Fruit fly (Drosophila melanogaster) whole organism, embryonic: ENCODE data around the gene CG13131.

ENCODE experiments used
- Aef1 ChIP-seq: fragments of 200-800 bp; sonication (Bioruptor generic); IDR thresholded peaks from 3 replicates; pipeline ENCODE4 v1.3.6; 2022; ENCODE audit warnings: missing biosample characterization, missing genetic modification characterization
- Asciz ChIP-seq: fragments of 200-800 bp; sonication (Bioruptor generic); optimal IDR thresholded peaks from 2 replicates; lab custom pipeline; 2017; ENCODE audit warnings: missing biosample characterization, mild to moderate bottlenecking, missing genetic modification characterization, missing genetic modification reagents
- CG10147 ChIP-seq: fragments of 200-800 bp; sonication (Bioruptor generic); optimal IDR thresholded peaks from 2 replicates; lab custom pipeline; 2019; ENCODE audit warnings: missing biosample characterization, mild to moderate bottlenecking, missing genetic modification characterization, moderate library complexity
- CG1024 ChIP-seq: fragments of 200-800 bp; sonication (Bioruptor generic); IDR thresholded peaks from 2 replicates; pipeline ENCODE4 v1.3.6; 2022; ENCODE audit warnings: missing biosample characterization, missing genetic modification characterization
- CG10321 ChIP-seq: fragments of 200-800 bp; sonication (Bioruptor generic); IDR thresholded peaks from 2 replicates; pipeline ENCODE4 v1.3.6; 2022; ENCODE audit warnings: missing biosample characterization, missing genetic modification characterization
- CG10366 ChIP-seq: fragments of 200-800 bp; sonication (Bioruptor generic); IDR thresholded peaks from 2 replicates; pipeline ENCODE4 v1.3.6; 2022; ENCODE audit warnings: missing biosample characterization, missing genetic modification characterization
- CG10979 ChIP-seq: fragments of 200-800 bp; sonication (Bioruptor generic); optimal IDR thresholded peaks from 2 replicates; lab custom pipeline; 2018; ENCODE audit warnings: missing biosample characterization, mild to moderate bottlenecking, missing genetic modification characterization, moderate library complexity
- CG11504 ChIP-seq: fragments of 200-800 bp; sonication (Bioruptor generic); optimal IDR thresholded peaks from 3 replicates; lab custom pipeline; 2019; ENCODE audit warnings: missing biosample characterization, mild to moderate bottlenecking, missing genetic modification characterization, moderate library complexity
- CG12219 ChIP-seq: fragments of 200-800 bp; sonication (Bioruptor generic); optimal IDR thresholded peaks from 3 replicates; lab custom pipeline; 2018; ENCODE audit warnings: missing biosample characterization, mild to moderate bottlenecking, missing genetic modification characterization
- CG12769 ChIP-seq: fragments of 200-800 bp; sonication (Bioruptor generic); optimal IDR thresholded peaks from 2 replicates; lab custom pipeline; 2019; ENCODE audit warnings: missing biosample characterization, mild to moderate bottlenecking, missing genetic modification characterization, moderate library complexity
- CG13296 ChIP-seq: fragments of 200-800 bp; sonication (Bioruptor generic); optimal IDR thresholded peaks from 3 replicates; lab custom pipeline; 2018; ENCODE audit warnings: missing biosample characterization, mild to moderate bottlenecking, missing genetic modification characterization
- CG13775 ChIP-seq: fragments of 200-800 bp; sonication (Bioruptor generic); optimal IDR thresholded peaks from 3 replicates; lab custom pipeline; 2017; ENCODE audit warnings: missing biosample characterization, mild to moderate bottlenecking, missing genetic modification characterization
- CG14667 ChIP-seq: fragments of 200-800 bp; sonication (Bioruptor generic); IDR thresholded peaks from 2 replicates; pipeline ENCODE4 v1.3.6; 2022; ENCODE audit warnings: missing biosample characterization, missing genetic modification characterization
- CG15011 ChIP-seq: fragments of 200-800 bp; sonication (Bioruptor generic); optimal IDR thresholded peaks from 3 replicates; lab custom pipeline; 2018; ENCODE audit warnings: missing biosample characterization, mild to moderate bottlenecking, missing genetic modification characterization
- CG17361 ChIP-seq: fragments of 200-800 bp; sonication (Bioruptor generic); IDR thresholded peaks from 3 replicates; pipeline ENCODE4 v1.3.6; 2022; ENCODE audit warnings: missing biosample characterization, missing genetic modification characterization
- CG18599 ChIP-seq: fragments of 200-800 bp; sonication (Bioruptor generic); optimal IDR thresholded peaks from 3 replicates; lab custom pipeline; 2017; ENCODE audit warnings: missing biosample characterization, missing genetic modification characterization, mild to moderate bottlenecking, moderate library complexity, missing genetic modification reagents
- CG31388 ChIP-seq: fragments of 200-800 bp; sonication (Bioruptor generic); optimal IDR thresholded peaks from 2 replicates; lab custom pipeline; 2016; ENCODE audit warnings: missing biosample characterization, missing genetic modification characterization
- Dip2 ChIP-seq: fragments of 200-800 bp; sonication (Bioruptor generic); IDR thresholded peaks from 2 replicates; pipeline ENCODE4 v1.3.6; 2022; ENCODE audit warnings: missing biosample characterization, missing genetic modification characterization
- Eip74EF ChIP-seq, 2 experiments: fragments of 200-800 bp in 1 of 2; fragments of >200 bp in 1 of 2; sonication (Bioruptor generic) in 1 of 2; optimal IDR thresholded peaks; 2 replicates each; lab custom pipeline; 2017 to 2019; ENCODE audit warnings: missing biosample characterization in 2 of 2, missing genetic modification characterization in 2 of 2, mild to moderate bottlenecking in 1 of 2, moderate library complexity in 1 of 2
- Ets65A ChIP-seq: fragments of 200-800 bp; sonication (Bioruptor generic); peaks from one replicate; lab custom pipeline; 2016; ENCODE audit warnings: missing biosample characterization, missing genetic modification characterization
- HHEX ChIP-seq: fragments of 200-800 bp; sonication (Bioruptor generic); optimal IDR thresholded peaks from 3 replicates; lab custom pipeline; 2017; ENCODE audit warnings: missing biosample characterization, mild to moderate bottlenecking, missing genetic modification characterization, missing genetic modification reagents
- MTF-1 ChIP-seq: fragments of 200-800 bp; sonication (Bioruptor generic); optimal IDR thresholded peaks from 2 replicates; lab custom pipeline; 2018; ENCODE audit warnings: missing biosample characterization, mild to moderate bottlenecking, missing genetic modification characterization, borderline replicate concordance
- Nf-YA ChIP-seq: fragments of 200-800 bp; sonication (Bioruptor generic); IDR thresholded peaks from 2 replicates; pipeline ENCODE4 v1.3.6; 2022; ENCODE audit warnings: missing biosample characterization, missing genetic modification characterization
- NfI ChIP-seq: fragments of 200-800 bp; sonication (Bioruptor generic); optimal IDR thresholded peaks from 3 replicates; lab custom pipeline; 2018; ENCODE audit warnings: missing biosample characterization, mild to moderate bottlenecking, missing genetic modification characterization, moderate library complexity
- Poxn ChIP-seq: fragments of 200-800 bp; sonication (Bioruptor generic); IDR thresholded peaks from 2 replicates; pipeline ENCODE4 v1.3.6; 2022; ENCODE audit warnings: missing biosample characterization, missing genetic modification characterization
- Ptx1 ChIP-seq: fragments of 200-800 bp; sonication (Bioruptor generic); IDR thresholded peaks from 2 replicates; pipeline ENCODE4 v1.3.6; 2022; ENCODE audit warnings: missing biosample characterization, missing genetic modification characterization
- Sry-β ChIP-seq: fragments of 200-800 bp; sonication (Bioruptor generic); optimal IDR thresholded peaks from 2 replicates; lab custom pipeline; 2018; ENCODE audit warnings: missing biosample characterization, mild to moderate bottlenecking, missing genetic modification characterization, moderate library complexity
- Stat92E ChIP-seq, 3 experiments: fragments of >200 bp in 2 of 3; fragments of 200-800 bp in 1 of 3; sonication (Bioruptor generic) in 1 of 3; optimal IDR thresholded peaks; 2 replicates each; lab custom pipeline; 2017 to 2019; ENCODE audit warnings: missing biosample characterization in 3 of 3, missing genetic modification characterization in 3 of 3, mild to moderate bottlenecking in 1 of 3, moderate library complexity in 1 of 3
- TFAM ChIP-seq: fragments of 200-800 bp; sonication (Bioruptor generic); optimal IDR thresholded peaks from 2 replicates; lab custom pipeline; 2017; ENCODE audit warnings: missing biosample characterization, missing genetic modification characterization, inconsistent platforms
- Xbp1 ChIP-seq: fragments of 200-800 bp; sonication (Bioruptor generic); optimal IDR thresholded peaks from 3 replicates; lab custom pipeline; 2016; ENCODE audit warnings: missing biosample characterization, mild to moderate bottlenecking, missing genetic modification characterization
- amos ChIP-seq: fragments of 200-800 bp; sonication (Bioruptor generic); IDR thresholded peaks from 2 replicates; pipeline ENCODE4 v1.3.6; 2022; ENCODE audit warnings: missing biosample characterization, missing genetic modification characterization; ENCODE audit not compliant: partially characterized antibody
- aop ChIP-seq: fragments of 200-800 bp; sonication (Bioruptor generic); IDR thresholded peaks from 2 replicates; pipeline ENCODE4 v1.3.6; 2022; ENCODE audit warnings: missing biosample characterization, missing genetic modification characterization
- ap ChIP-seq: fragments of 200-800 bp; sonication (Bioruptor generic); IDR thresholded peaks from 2 replicates; pipeline ENCODE4 v1.3.6; 2022; ENCODE audit warnings: missing biosample characterization, missing genetic modification characterization
- chinmo ChIP-seq: fragments of 200-800 bp; sonication (Bioruptor generic); IDR thresholded peaks from 4 replicates; pipeline ENCODE4 v1.3.6; 2022; ENCODE audit warnings: missing biosample characterization, missing genetic modification characterization; ENCODE audit not compliant: partially characterized antibody
- crol ChIP-seq: fragments of 200-800 bp; sonication (Bioruptor generic); IDR thresholded peaks from 2 replicates; pipeline ENCODE4 v1.3.6; 2022; ENCODE audit warnings: missing biosample characterization, missing genetic modification characterization
- crp ChIP-seq, 2 experiments: fragments of 200-800 bp; sonication (Bioruptor generic); optimal IDR thresholded peaks; 2 replicates in 1 of 2; 3 replicates in 1 of 2; lab custom pipeline; 2017; ENCODE audit warnings: missing biosample characterization in 2 of 2, missing genetic modification characterization in 2 of 2, mild to moderate bottlenecking in 1 of 2, moderate library complexity in 1 of 2
- cwo ChIP-seq: fragments of 200-800 bp; sonication (Bioruptor generic); optimal IDR thresholded peaks from 3 replicates; lab custom pipeline; 2017; ENCODE audit warnings: missing biosample characterization, missing genetic modification characterization, mild to moderate bottlenecking, moderate library complexity, missing genetic modification reagents
- dati ChIP-seq: fragments of 200-800 bp; sonication (Bioruptor generic); IDR thresholded peaks from 2 replicates; pipeline ENCODE4 v1.3.6; 2022; ENCODE audit warnings: missing biosample characterization, missing genetic modification characterization
- ewg ChIP-seq: fragments of 200-800 bp; sonication (Bioruptor generic); optimal IDR thresholded peaks from 3 replicates; lab custom pipeline; 2017; ENCODE audit warnings: mild to moderate bottlenecking, missing biosample characterization, missing genetic modification reagents, missing genetic modification characterization
- insv ChIP-seq, 2 experiments: fragments of 200-800 bp; sonication (Bioruptor generic); optimal IDR thresholded peaks; 3 replicates each; lab custom pipeline; 2016 to 2018; ENCODE audit warnings: missing biosample characterization in 2 of 2, missing genetic modification characterization in 2 of 2
- jing ChIP-seq: fragments of 200-800 bp; sonication (Bioruptor generic); optimal IDR thresholded peaks from 2 replicates; lab custom pipeline; 2018; ENCODE audit warnings: missing biosample characterization, mild to moderate bottlenecking, missing genetic modification characterization
- klu ChIP-seq: fragments of 200-800 bp; sonication (Bioruptor generic); IDR thresholded peaks from 2 replicates; pipeline ENCODE4 v1.3.6; 2022; ENCODE audit warnings: missing biosample characterization, missing genetic modification characterization
- lmd ChIP-seq: fragments of 200-800 bp; sonication (Bioruptor generic); IDR thresholded peaks from 2 replicates; pipeline ENCODE4 v1.3.6; 2022; ENCODE audit warnings: missing biosample characterization, missing genetic modification characterization
- nerfin-2 ChIP-seq: fragments of 200-800 bp; sonication (Bioruptor generic); IDR thresholded peaks from 2 replicates; pipeline ENCODE4 v1.3.6; 2022; ENCODE audit warnings: missing biosample characterization, missing genetic modification characterization; ENCODE audit not compliant: partially characterized antibody
- nom ChIP-seq: fragments of 200-800 bp; sonication (Bioruptor generic); optimal IDR thresholded peaks from 2 replicates; lab custom pipeline; 2017; ENCODE audit warnings: missing biosample characterization, missing genetic modification characterization, mild to moderate bottlenecking, moderate library complexity, missing genetic modification reagents
- salm ChIP-seq: fragments of 200-800 bp; sonication (Bioruptor generic); optimal IDR thresholded peaks from 2 replicates; lab custom pipeline; 2018; ENCODE audit warnings: missing biosample characterization, mild to moderate bottlenecking, missing genetic modification characterization
- tup ChIP-seq: fragments of 200-800 bp; sonication (Bioruptor generic); optimal IDR thresholded peaks from 2 replicates; lab custom pipeline; 2016; ENCODE audit warnings: missing biosample characterization, mild to moderate bottlenecking, missing genetic modification characterization, moderate library complexity
- unpg ChIP-seq: fragments of 200-800 bp; sonication (Bioruptor generic); optimal IDR thresholded peaks from 3 replicates; lab custom pipeline; 2018; ENCODE audit warnings: missing biosample characterization, mild to moderate bottlenecking, missing genetic modification characterization, moderate library complexity
- wek ChIP-seq: fragments of 200-800 bp; sonication (Bioruptor generic); optimal IDR thresholded peaks from 3 replicates; lab custom pipeline; 2018; ENCODE audit warnings: missing biosample characterization, mild to moderate bottlenecking, missing genetic modification characterization, moderate library complexity

CG13131 gene

DNA sequence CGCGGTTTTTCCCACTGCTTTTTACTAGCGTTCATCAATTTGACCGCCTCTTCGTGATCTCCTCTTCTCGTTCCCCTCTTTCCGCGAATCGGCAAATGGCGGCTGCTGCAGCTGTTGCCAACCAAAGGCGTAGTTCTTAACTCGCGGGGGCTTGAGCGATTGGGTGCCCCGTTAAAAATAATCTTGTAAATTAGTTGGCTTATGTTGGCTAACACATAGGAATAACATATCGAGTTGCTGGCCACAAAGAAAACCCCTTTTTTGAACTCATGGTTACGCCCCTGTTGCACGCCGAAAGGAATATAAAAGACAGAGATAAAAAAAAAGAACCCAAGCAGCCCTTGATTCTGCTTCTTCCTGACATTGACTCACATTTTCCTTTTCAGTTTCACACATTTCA lies 40.0 kb upstream of the CG13131 start (continued):
- TF ChIP-seq CG12219 (GFP tag; lab: Kevin White, UChicago) (peak; percentile 65), Poxn (GFP tag; lab: Robert Waterston, UW) (no peak), Asciz (peak; percentile 23), klu (GFP tag; lab: Robert Waterston, UW) (peak; percentile 54; the same call in 1 of the 2 replicates), wek (no peak), Aef1 (GFP tag; lab: Robert Waterston, UW) (peak; percentile 75), Dip2 (GFP tag; lab: Robert Waterston, UW) (no peak), cwo (GFP tag; lab: Kevin White, UChicago) (peak; percentile 12), CG10321 (GFP tag; lab: Robert Waterston, UW) (0 out of 2 replicates have a peak, but pooled peaks have one; percentile 34), aop (GFP tag; lab: Robert Waterston, UW) (no peak), Ets65A (GFP tag; lab: Kevin White, UChicago) (peak; percentile 91), Nf-YA (GFP tag; lab: Robert Waterston, UW) (peak; percentile 64; the same call in 1 of the 2 replicates), CG10979 (tag; lab: Kevin White, UChicago) (peak; percentile 82), chinmo (GFP tag; lab: Robert Waterston, UW) (no peak), CG15011 (GFP tag; lab: Kevin White, UChicago) (no peak), CG13775 (peak; percentile 62), unpg (GFP tag; lab: Kevin White, UChicago) (peak; percentile 75), CG17361 (GFP tag; lab: Robert Waterston, UW) (peak; percentile 62; the same call in 2 of the 3 replicates), ewg (peak; percentile 50), CG12769 (peak; percentile 49), CG10147 (GFP tag; lab: Kevin White, UChicago) (no peak), MTF-1 (GFP tag; lab: Kevin White, UChicago) (peak; percentile 39), CG1024 (GFP tag; lab: Robert Waterston, UW) (peak; percentile 80), ap (GFP tag; lab: Robert Waterston, UW) (peak; percentile 80), lmd (GFP tag; lab: Robert Waterston, UW) (peak; percentile 83), tup (GFP tag; lab: Kevin White, UChicago) (peak; percentile 24), NfI (GFP tag; lab: Kevin White, UChicago) (peak; percentile 67), dati (GFP tag; lab: Robert Waterston, UW) (peak; percentile 77), CG14667 (GFP tag; lab: Robert Waterston, UW) (peak; percentile 80), CG18599 (GFP tag; lab: Kevin White, UChicago) (peak; percentile 28), Eip74EF (GFP tag; optimal IDR thresholded peaks at IDR 0.05; lab: Kevin White, UChicago) (peak in 1 of 2 experiments; percentile 10), crp (GFP tag; optimal IDR thresholded peaks at IDR 0.05; lab: Kevin White, UChicago) (peak in 1 of 2 experiments; percentile 43), Xbp1 (GFP tag; lab: Kevin White, UChicago) (peak; percentile 76), Stat92E (GFP tag; optimal IDR thresholded peaks at IDR 0.05; lab: Kevin White, UChicago) (no peak), salm (tag; lab: Kevin White, UChicago) (no peak), jing (GFP tag; lab: Kevin White, UChicago) (peak; percentile 54), Ptx1 (GFP tag; lab: Robert Waterston, UW) (peak; percentile 87), HHEX (GFP tag; lab: Kevin White, UChicago) (peak; percentile 60), CG10366 (GFP tag; lab: Robert Waterston, UW) (peak; percentile 80), TFAM (GFP tag; lab: Kevin White, UChicago) (peak; percentile 1), CG31388 (GFP tag; lab: Kevin White, UChicago) (no peak), CG11504 (tag; lab: Kevin White, UChicago) (peak; percentile 67), CG13296 (GFP tag; lab: Kevin White, UChicago) (no peak), insv (GFP tag; optimal IDR thresholded peaks at IDR 0.05; lab: Kevin White, UChicago) (no peak), Sry-β (no peak), crol (GFP tag; lab: Robert Waterston, UW) (no peak), amos (no peak), nom (GFP tag; lab: Kevin White, UChicago) (peak; percentile 91), nerfin-2 (no peak)
